Fruit fly (Drosophila melanogaster) whole organism, wandering third instar larva: ENCODE data around the gene CRMP.

Experiments
- Abd-B ChIP-seq: fragments of >200 bp; optimal IDR thresholded peaks from 2 replicates; lab custom pipeline; 2017; ENCODE audit warnings: missing biosample characterization, missing genetic modification characterization
- CG32264 ChIP-seq: fragments of 200-800 bp; sonication (Bioruptor generic); optimal IDR thresholded peaks from 2 replicates; lab custom pipeline; 2016; ENCODE audit warnings: missing biosample characterization, missing genetic modification characterization
- CG9705 ChIP-seq: fragments of 200-800 bp; sonication (Bioruptor generic); optimal IDR thresholded peaks from 2 replicates; lab custom pipeline; 2018; ENCODE audit warnings: missing biosample characterization, mild to moderate bottlenecking, missing genetic modification characterization
- CrebA ChIP-seq: fragments of 200-800 bp; sonication (Bioruptor generic); optimal IDR thresholded peaks from 2 replicates; lab custom pipeline; 2016; ENCODE audit warnings: missing biosample characterization, mild to moderate bottlenecking, missing genetic modification characterization, borderline replicate concordance
- Dfd ChIP-seq: fragments of >200 bp; optimal IDR thresholded peaks from 2 replicates; lab custom pipeline; 2017; ENCODE audit warnings: missing biosample characterization, missing genetic modification characterization
- Dif ChIP-seq: fragments of 200-275, 200-300 bp; sonication (Bioruptor generic); optimal IDR thresholded peaks from 2 replicates; lab custom pipeline; 2018; ENCODE audit warnings: missing biosample characterization, missing genetic modification characterization; ENCODE audit not compliant: partially characterized antibody
- GATAd ChIP-seq: sonication (Bioruptor generic); optimal IDR thresholded peaks from 2 replicates; lab custom pipeline; 2016; ENCODE audit warnings: missing biosample characterization, missing genetic modification characterization
- HLH106 ChIP-seq: fragments of 200-800 bp; optimal IDR thresholded peaks from 3 replicates; lab custom pipeline; 2019; ENCODE audit warnings: missing biosample characterization, mild to moderate bottlenecking, missing genetic modification characterization, moderate library complexity
- Hnf4 ChIP-seq: fragments of 200-800 bp; sonication (Bioruptor generic); optimal IDR thresholded peaks from 2 replicates; lab custom pipeline; 2016; ENCODE audit warnings: missing biosample characterization, mild to moderate bottlenecking, missing genetic modification characterization
- Hr78 ChIP-seq: fragments of >200 bp; optimal IDR thresholded peaks from 2 replicates; lab custom pipeline; 2017; ENCODE audit warnings: missing biosample characterization, missing genetic modification characterization
- Hr83 ChIP-seq: fragments of 200-300 bp; sonication (Bioruptor generic); optimal IDR thresholded peaks from 2 replicates; lab custom pipeline; 2016; ENCODE audit warnings: missing biosample characterization, mild to moderate bottlenecking, missing genetic modification characterization, moderate library complexity; ENCODE audit not compliant: poor library complexity, severe bottlenecking
- Jra ChIP-seq: sonication (Bioruptor generic); optimal IDR thresholded peaks from 2 replicates; lab custom pipeline; 2016; ENCODE audit warnings: missing biosample characterization, missing genetic modification characterization
- Mio ChIP-seq: sonication (Bioruptor generic); optimal IDR thresholded peaks from 2 replicates; lab custom pipeline; 2016; ENCODE audit warnings: missing biosample characterization, missing genetic modification characterization
- Myc ChIP-seq: fragments of >200 bp; optimal IDR thresholded peaks from 2 replicates; lab custom pipeline; 2017
- N ChIP-seq: fragments of >200 bp; optimal IDR thresholded peaks from 2 replicates; lab custom pipeline; 2018; ENCODE audit warnings: missing biosample characterization, missing external identifiers, missing genetic modification characterization
- OdsH ChIP-seq: fragments of 200-800 bp; sonication (Bioruptor generic); optimal IDR thresholded peaks from 2 replicates; lab custom pipeline; 2016; ENCODE audit warnings: missing biosample characterization, mild to moderate bottlenecking, missing genetic modification characterization
- Rel ChIP-seq, 2 experiments: fragments of 200-800 bp; sonication (Bioruptor generic) in 1 of 2; optimal IDR thresholded peaks; 2 replicates in 1 of 2; 3 replicates in 1 of 2; lab custom pipeline; 2016 to 2019; ENCODE audit warnings: mild to moderate bottlenecking in 2 of 2, missing biosample characterization in 2 of 2, missing genetic modification characterization in 2 of 2, moderate library complexity in 1 of 2
- Sp1 ChIP-seq: fragments of 200-800 bp; sonication (Bioruptor generic); optimal IDR thresholded peaks from 3 replicates; lab custom pipeline; 2019; ENCODE audit warnings: missing biosample characterization, mild to moderate bottlenecking, missing genetic modification characterization, moderate library complexity
- Vsx2 ChIP-seq: fragments of 200-300, 225-300 bp; sonication (Bioruptor generic); optimal IDR thresholded peaks from 2 replicates; lab custom pipeline; 2018; ENCODE audit warnings: missing biosample characterization, missing genetic modification characterization; ENCODE audit not compliant: partially characterized antibody
- br ChIP-seq: fragments of 200-800 bp; sonication (Bioruptor generic); optimal IDR thresholded peaks from 2 replicates; lab custom pipeline; 2016; ENCODE audit warnings: missing biosample characterization, missing genetic modification characterization
- brk ChIP-seq: fragments of 200-800 bp; sonication (Bioruptor generic); optimal IDR thresholded peaks from 2 replicates; lab custom pipeline; 2016; ENCODE audit warnings: missing biosample characterization, mild to moderate bottlenecking, missing genetic modification characterization
- dl ChIP-seq, 2 experiments: fragments of 175-275, 200-275 bp in 1 of 2; fragments of 200-275 bp in 1 of 2; sonication (Bioruptor generic); optimal IDR thresholded peaks; lab custom pipeline; 2018; ENCODE audit warnings: mild to moderate bottlenecking in 2 of 2, missing biosample characterization in 2 of 2, missing genetic modification characterization in 2 of 2, moderate library complexity in 2 of 2; ENCODE audit not compliant: partially characterized antibody in 2 of 2, insufficient read depth in 1 of 2
- dmrt93B ChIP-seq: fragments of 200-800 bp; sonication (Bioruptor generic); optimal IDR thresholded peaks from 2 replicates; lab custom pipeline; 2018; ENCODE audit warnings: missing biosample characterization, mild to moderate bottlenecking, missing genetic modification characterization
- dsf ChIP-seq: sonication (Bioruptor generic); optimal IDR thresholded peaks from 2 replicates; lab custom pipeline; 2016; ENCODE audit warnings: missing biosample characterization, missing genetic modification characterization, borderline replicate concordance
- ey ChIP-seq: fragments of 200-800 bp; sonication (Bioruptor generic); optimal IDR thresholded peaks from 2 replicates; lab custom pipeline; 2016; ENCODE audit warnings: missing biosample characterization, missing genetic modification characterization
- foxo ChIP-seq, 2 experiments: fragments of 200-800 bp; sonication (Bioruptor generic); optimal IDR thresholded peaks; 2 replicates in 1 of 2; 3 replicates in 1 of 2; lab custom pipeline; 2016 to 2017; ENCODE audit warnings: missing biosample characterization in 2 of 2, missing genetic modification characterization in 2 of 2
- fru ChIP-seq: fragments of 200-800 bp; sonication (Bioruptor generic); optimal IDR thresholded peaks from 3 replicates; lab custom pipeline; 2016; ENCODE audit warnings: missing biosample characterization, mild to moderate bottlenecking, missing genetic modification characterization
- h ChIP-seq: fragments of 200-800 bp; sonication (Bioruptor generic); optimal IDR thresholded peaks from 3 replicates; lab custom pipeline; 2016; ENCODE audit warnings: missing biosample characterization, mild to moderate bottlenecking, missing genetic modification characterization
- jim ChIP-seq: fragments of 175-275, 200-325 bp; sonication (Bioruptor generic); optimal IDR thresholded peaks from 2 replicates; lab custom pipeline; 2016; ENCODE audit warnings: missing biosample characterization, mild to moderate bottlenecking, missing genetic modification characterization
- lola ChIP-seq: fragments of >200 bp; optimal IDR thresholded peaks from 2 replicates; lab custom pipeline; 2017; ENCODE audit warnings: missing biosample characterization, missing genetic modification characterization
- pan ChIP-seq: fragments of >200 bp; optimal IDR thresholded peaks from 2 replicates; lab custom pipeline; 2017
- psq ChIP-seq: fragments of 200-800 bp; sonication (Bioruptor generic); optimal IDR thresholded peaks from 3 replicates; lab custom pipeline; 2017; ENCODE audit warnings: missing biosample characterization, mild to moderate bottlenecking, missing genetic modification characterization, moderate library complexity
- rgr ChIP-seq: fragments of 200-800 bp; sonication (Bioruptor generic); optimal IDR thresholded peaks from 3 replicates; lab custom pipeline; 2016; ENCODE audit warnings: missing biosample characterization, mild to moderate bottlenecking, missing genetic modification characterization
- sage ChIP-seq: fragments of 200-800 bp; sonication (Bioruptor generic); optimal IDR thresholded peaks from 2 replicates; lab custom pipeline; 2016; ENCODE audit warnings: missing biosample characterization, mild to moderate bottlenecking, missing genetic modification characterization
- sv ChIP-seq: fragments of 200-800 bp; sonication (Bioruptor generic); optimal IDR thresholded peaks from 3 replicates; lab custom pipeline; 2016; ENCODE audit warnings: missing biosample characterization, missing genetic modification characterization
- tai ChIP-seq: sonication (Bioruptor generic); optimal IDR thresholded peaks from 2 replicates; lab custom pipeline; 2016; ENCODE audit warnings: missing biosample characterization, missing genetic modification characterization
- usp ChIP-seq: fragments of >200 bp; optimal IDR thresholded peaks from 2 replicates; lab custom pipeline; 2017; ENCODE audit warnings: missing biosample characterization, missing genetic modification characterization
- woc ChIP-seq: sonication (Bioruptor generic); optimal IDR thresholded peaks from 2 replicates; lab custom pipeline; 2016; ENCODE audit warnings: missing biosample characterization, mild to moderate bottlenecking, missing genetic modification characterization

CRMP gene

dm6 chr3R:5624115-5624878, 53.4 kb downstream of the CRMP start, which contains the start of the genes Dph4, Spec2 and RpL13A:
Dph4 (minus strand) TSS chr3R:5624125.
Spec2 (minus strand) TSS chr3R:5624125.
RpL13A (plus strand) TSS chr3R:5624474.
- TF ChIP-seq br (GFP tag; lab: Kevin White, UChicago) (peak; percentile 88), fru (GFP tag; lab: Kevin White, UChicago) (peak; percentile 87), CG32264 (peak; percentile 69), HLH106 (peak; percentile 84), dsf (peak; percentile 76), woc (GFP tag; lab: Kevin White, UChicago) (no peak), pan (no peak), psq (GFP tag; lab: Kevin White, UChicago) (peak; percentile 69), N (GFP tag; lab: Kevin White, UChicago) (no peak), Myc (lab: Kevin White, UChicago) (peak; percentile 16), dl (GFP tag; optimal IDR thresholded peaks at IDR 0.05; lab: Kevin White, UChicago; ENCODE audit: insufficient read depth in 1 of 2, partially characterized antibody in 2 of 2) (no peak), Hr83 (GFP tag; lab: Kevin White, UChicago) (peak; percentile 96), Rel (GFP tag; optimal IDR thresholded peaks at IDR 0.05; lab: Kevin White, UChicago) (no peak), Rel (tag; optimal IDR thresholded peaks at IDR 0.05; lab: Kevin White, UChicago) (peak; percentile 53), sage (GFP tag; lab: Kevin White, UChicago) (no peak), ey (GFP tag; lab: Kevin White, UChicago) (peak; percentile 61), lola (GFP tag; lab: Kevin White, UChicago) (no peak), Abd-B (GFP tag; lab: Kevin White, UChicago) (no peak), Vsx2 (GFP tag; lab: Kevin White, UChicago) (no peak), usp (GFP tag; lab: Kevin White, UChicago) (no peak), rgr (GFP tag; lab: Kevin White, UChicago) (peak; percentile 96), Hnf4 (GFP tag; lab: Kevin White, UChicago) (no peak), Sp1 (GFP tag; lab: Kevin White, UChicago) (peak; percentile 93), brk (GFP tag; lab: Kevin White, UChicago) (no peak), CrebA (GFP tag; lab: Kevin White, UChicago) (no peak), Jra (GFP tag; lab: Kevin White, UChicago) (peak; percentile 69), foxo (GFP tag; optimal IDR thresholded peaks at IDR 0.05; lab: Kevin White, UChicago) (peak; percentile 42 to 80), OdsH (GFP tag; lab: Kevin White, UChicago) (peak; percentile 84), Dif (GFP tag; lab: Kevin White, UChicago) (no peak), Mio (GFP tag; lab: Kevin White, UChicago) (peak; percentile 69), jim (GFP tag; lab: Kevin White, UChicago) (no peak), GATAd (no peak), Dfd (GFP tag; lab: Kevin White, UChicago) (no peak), Hr78 (no peak), sv (GFP tag; lab: Kevin White, UChicago) (peak; percentile 84), CG9705 (GFP tag; lab: Kevin White, UChicago) (peak; percentile 96), h (peak; percentile 90), dmrt93B (peak; percentile 94), tai (GFP tag; lab: Kevin White, UChicago) (no peak)

- TF ChIP-seq h: no peak
- no peak for TF ChIP-seq HLH106
- no peak for TF ChIP-seq usp (GFP tag; lab: Kevin White, UChicago)
- TF ChIP-seq sage (GFP tag; lab: Kevin White, UChicago): no peak
- no peak for TF ChIP-seq ey (GFP tag; lab: Kevin White, UChicago)
- no peak for TF ChIP-seq CG9705 (GFP tag; lab: Kevin White, UChicago)
Observed at dm6 chr3R:5627552-5627951, 56.6 kb downstream of the CRMP start, which contains the start of gene CG31551. CG31551 (plus strand) TSS chr3R:5627852.
